Worm (Caenorhabditis elegans) whole organism, L1 larva: ENCODE data around the gene kup-1.

Source experiments
- aha-1 ChIP-seq: fragments of 150-350 bp; optimal IDR thresholded peaks from 2 replicates; lab custom pipeline; 2014; ENCODE audit warnings: missing biosample characterization, missing genetic modification characterization
- alr-1 ChIP-seq: fragments of 200-800 bp; sonication (Bioruptor generic); optimal IDR thresholded peaks from 2 replicates; lab custom pipeline; 2018; ENCODE audit warnings: borderline replicate concordance, mild to moderate bottlenecking, missing genetic modification characterization, missing compliant biosample characterization
- aly-2 ChIP-seq: fragments of 150-350 bp; optimal IDR thresholded peaks from 2 replicates; lab custom pipeline; 2014; ENCODE audit warnings: missing biosample characterization, missing genetic modification characterization
- ceh-82 ChIP-seq, 3 experiments: fragments of 150-350 bp in 1 of 3; sonication (generic microtip) in 2 of 3; optimal IDR thresholded peaks; 2 replicates each; lab custom pipeline; 2014 to 2017; ENCODE audit warnings: missing biosample characterization in 3 of 3, missing genetic modification characterization in 3 of 3
- ceh-90 ChIP-seq: sonication (generic microtip); optimal IDR thresholded peaks from 2 replicates; lab custom pipeline; 2016; ENCODE audit warnings: missing genetic modification characterization, missing compliant biosample characterization
- dpl-1 ChIP-seq, 3 experiments: fragments of 150-350 bp in 2 of 3; sonication (generic microtip) in 1 of 3; optimal IDR thresholded peaks; 2 replicates each; lab custom pipeline; 2014 to 2017; ENCODE audit warnings: missing biosample characterization in 3 of 3, missing genetic modification characterization in 3 of 3, missing genetic modification reagents in 3 of 3
- dsc-1 ChIP-seq: sonication (generic microtip); optimal IDR thresholded peaks from 2 replicates; lab custom pipeline; 2016; ENCODE audit warnings: mild to moderate bottlenecking, missing genetic modification characterization, missing compliant biosample characterization
- efl-1 ChIP-seq, 4 experiments: fragments of 150-350 bp; optimal IDR thresholded peaks in 3 of 4; peaks in 1 of 4; 1 replicate in 1 of 4; 2 replicates in 3 of 4; lab custom pipeline; 2014; ENCODE audit warnings: missing biosample characterization in 2 of 4, missing genetic modification characterization in 2 of 4, missing genetic modification reagents in 2 of 4
- egl-13 ChIP-seq: sonication (generic microtip); optimal IDR thresholded peaks from 2 replicates; lab custom pipeline; 2016; ENCODE audit warnings: missing genotype, missing genetic modification reagents, missing genetic modification characterization, missing compliant biosample characterization
- egl-27 ChIP-seq, 2 experiments: fragments of 150-350 bp in 1 of 2; sonication (generic microtip); optimal IDR thresholded peaks; 3 replicates each; lab custom pipeline; 2017 to 2018; ENCODE audit warnings: missing biosample characterization in 2 of 2, missing genetic modification characterization in 2 of 2, missing genetic modification reagents in 2 of 2
- elt-2 ChIP-seq: sonication (generic microtip); optimal IDR thresholded peaks from 2 replicates; lab custom pipeline; 2016; ENCODE audit warnings: missing genetic modification characterization, mild to moderate bottlenecking, inconsistent platforms, missing compliant biosample characterization, missing genetic modification reagents
- elt-3 ChIP-seq, 6 experiments: fragments of 150-350 bp in 1 of 6; sonication (generic microtip); optimal IDR thresholded peaks; 2 replicates each; lab custom pipeline; 2017 to 2018; ENCODE audit warnings: missing biosample characterization in 6 of 6, missing genetic modification characterization in 6 of 6, inconsistent platforms in 1 of 6
- ets-5 ChIP-seq: fragments of 200-800 bp; sonication (Bioruptor generic); IDR thresholded peaks from 2 replicates; pipeline ENCODE4 v1.3.6; 2022; ENCODE audit warnings: missing genetic modification characterization, missing compliant biosample characterization
- fkh-10 ChIP-seq: sonication (generic microtip); optimal IDR thresholded peaks from 2 replicates; lab custom pipeline; 2017; ENCODE audit warnings: missing biosample characterization, missing genetic modification reagents, missing genetic modification characterization
- fkh-8 ChIP-seq: sonication (generic microtip); optimal IDR thresholded peaks from 2 replicates; lab custom pipeline; 2016; ENCODE audit warnings: mild to moderate bottlenecking, missing genetic modification characterization, missing compliant biosample characterization
- hlh-4 ChIP-seq: sonication (generic microtip); optimal IDR thresholded peaks from 2 replicates; lab custom pipeline; 2016; ENCODE audit warnings: mild to moderate bottlenecking, missing genetic modification characterization, missing compliant biosample characterization
- hpl-2 ChIP-seq: fragments of 150-350 bp; optimal IDR thresholded peaks from 2 replicates; lab custom pipeline; 2014; ENCODE audit warnings: missing biosample characterization, missing genetic modification reagents, missing genetic modification characterization
- irx-1 ChIP-seq: sonication (generic microtip); optimal IDR thresholded peaks from 2 replicates; lab custom pipeline; 2016; ENCODE audit warnings: missing genetic modification characterization, missing compliant biosample characterization
- isw-1 ChIP-seq: fragments of 200-800 bp; sonication (Bioruptor generic); IDR thresholded peaks from 2 replicates; pipeline ENCODE4 v1.3.6; 2022; ENCODE audit warnings: missing genetic modification characterization, missing compliant biosample characterization
- jun-1 ChIP-seq: fragments of 150-350 bp; optimal IDR thresholded peaks from 2 replicates; lab custom pipeline; 2014; ENCODE audit warnings: missing biosample characterization, missing genetic modification reagents, missing genetic modification characterization
- lin-13 ChIP-seq: fragments of 150-350 bp; optimal IDR thresholded peaks from 2 replicates; lab custom pipeline; 2014; ENCODE audit warnings: missing biosample characterization, missing genetic modification reagents, missing genetic modification characterization
- lin-14 ChIP-seq: fragments of 200-800 bp; sonication (Bioruptor generic); optimal IDR thresholded peaks from 2 replicates; lab custom pipeline; 2018; ENCODE audit warnings: mild to moderate bottlenecking, missing genetic modification characterization, moderate library complexity, missing compliant biosample characterization
- lin-15B ChIP-seq: fragments of 150-350 bp; sonication (generic microtip); optimal IDR thresholded peaks from 3 replicates; lab custom pipeline; 2014; ENCODE audit warnings: missing biosample characterization, missing genetic modification characterization
- lsy-2 ChIP-seq, 2 experiments: fragments of 150-350 bp; optimal IDR thresholded peaks; 2 replicates each; lab custom pipeline; 2014; ENCODE audit warnings: missing biosample characterization in 2 of 2, missing genetic modification characterization in 2 of 2
- mab-9 ChIP-seq: fragments of 200-800 bp; sonication (Bioruptor generic); IDR thresholded peaks from 2 replicates; pipeline ENCODE4 v1.3.6; 2022; ENCODE audit warnings: missing genetic modification reagents, missing genetic modification characterization, missing compliant biosample characterization
- mef-2 ChIP-seq: fragments of 150-350 bp; optimal IDR thresholded peaks from 2 replicates; lab custom pipeline; 2014; ENCODE audit warnings: missing biosample characterization, missing genetic modification characterization
- mep-1 ChIP-seq: fragments of 150-350 bp; optimal IDR thresholded peaks from 2 replicates; lab custom pipeline; 2014; ENCODE audit warnings: missing biosample characterization, missing genetic modification characterization
- nhr-237 ChIP-seq: fragments of 150-350 bp; optimal IDR thresholded peaks from 2 replicates; lab custom pipeline; 2014; ENCODE audit warnings: missing biosample characterization, missing genetic modification characterization
- nhr-47 ChIP-seq: sonication (generic microtip); optimal IDR thresholded peaks from 2 replicates; lab custom pipeline; 2016; ENCODE audit warnings: mild to moderate bottlenecking, missing genetic modification characterization, moderate library complexity, missing compliant biosample characterization
- nhr-71 ChIP-seq: sonication (generic microtip); optimal IDR thresholded peaks from 2 replicates; lab custom pipeline; 2016; ENCODE audit warnings: mild to moderate bottlenecking, missing genetic modification characterization, moderate library complexity, missing compliant biosample characterization
- nhr-84 ChIP-seq: sonication (generic microtip); optimal IDR thresholded peaks from 2 replicates; lab custom pipeline; 2017; ENCODE audit warnings: missing biosample characterization, missing genetic modification characterization
- nhr-85 ChIP-seq: sonication (generic microtip); peaks from one replicate; lab custom pipeline; 2016; ENCODE audit warnings: missing genetic modification characterization, inconsistent platforms, missing compliant biosample characterization
- nhr-90 ChIP-seq: sonication (generic microtip); optimal IDR thresholded peaks from 2 replicates; lab custom pipeline; 2016; ENCODE audit warnings: mild to moderate bottlenecking, missing genetic modification characterization, missing compliant biosample characterization; ENCODE audit not compliant: poor library complexity
- pax-3 ChIP-seq: fragments of 200-800 bp; sonication (Bioruptor generic); optimal IDR thresholded peaks from 2 replicates; lab custom pipeline; 2018; ENCODE audit warnings: mild to moderate bottlenecking, missing genetic modification characterization, moderate library complexity, missing compliant biosample characterization
- rnt-1 ChIP-seq: sonication (generic microtip); optimal IDR thresholded peaks from 2 replicates; lab custom pipeline; 2016; ENCODE audit warnings: mild to moderate bottlenecking, missing genetic modification characterization, moderate library complexity, missing compliant biosample characterization
- skn-1 ChIP-seq: fragments of 150-350 bp; optimal IDR thresholded peaks from 2 replicates; lab custom pipeline; 2014; ENCODE audit warnings: missing biosample characterization, missing genetic modification characterization
- snu-23 ChIP-seq: sonication (generic microtip); optimal IDR thresholded peaks from 2 replicates; lab custom pipeline; 2016; ENCODE audit warnings: missing genetic modification characterization, missing compliant biosample characterization
- sptf-1 ChIP-seq: fragments of 150-350 bp; optimal IDR thresholded peaks from 2 replicates; lab custom pipeline; 2014; ENCODE audit warnings: missing biosample characterization, missing genetic modification characterization
- swsn-7 ChIP-seq: sonication (generic microtip); optimal IDR thresholded peaks from 2 replicates; lab custom pipeline; 2016; ENCODE audit warnings: missing genetic modification characterization, missing compliant biosample characterization
- unc-130 ChIP-seq: fragments of 150-350 bp; optimal IDR thresholded peaks from 2 replicates; lab custom pipeline; 2017; ENCODE audit warnings: missing biosample characterization, missing genetic modification characterization, inconsistent platforms
- unc-30 ChIP-seq: sonication (generic microtip); optimal IDR thresholded peaks from 2 replicates; lab custom pipeline; 2017; ENCODE audit warnings: missing biosample characterization, missing genetic modification characterization
- unc-86 ChIP-seq: sonication (generic microtip); optimal IDR thresholded peaks from 2 replicates; lab custom pipeline; 2016; ENCODE audit warnings: missing genetic modification characterization, missing compliant biosample characterization
- unc-98 ChIP-seq: fragments of 200-800 bp; sonication (Bioruptor generic); IDR thresholded peaks from 2 replicates; pipeline ENCODE4 v1.3.6; 2022; ENCODE audit warnings: missing genetic modification characterization, missing compliant biosample characterization
- ztf-4 ChIP-seq: fragments of 150-350 bp; optimal IDR thresholded peaks from 2 replicates; lab custom pipeline; 2014; ENCODE audit warnings: missing biosample characterization, missing genetic modification characterization

kup-1 gene

ce11 chrV:12026878-12027477, 13.7 kb downstream of the kup-1 start (continued):
- TF ChIP-seq dpl-1 (GFP tag; optimal IDR thresholded peaks at IDR 0.05; lab: Kevin White, UChicago): peak in 1 of 3 experiments; percentile 23
- TF ChIP-seq elt-3 (tag; optimal IDR thresholded peaks at IDR 0.05; lab: Kevin White, UChicago): no peak
- TF ChIP-seq isw-1 (GFP tag; lab: Robert Waterston, UW): peak; percentile 25
- no peak for TF ChIP-seq mef-2 (tag; lab: Kevin White, UChicago)
- peak; percentile 71 for TF ChIP-seq mep-1
- no peak for TF ChIP-seq ceh-90 (tag; lab: Kevin White, UChicago)
- TF ChIP-seq unc-30 (tag; lab: Kevin White, UChicago): no peak
- no peak for TF ChIP-seq hlh-4
- peak; percentile 49 for TF ChIP-seq dsc-1 (tag; lab: Kevin White, UChicago)
- no peak for TF ChIP-seq alr-1 (tag; lab: Kevin White, UChicago)
- no peak for TF ChIP-seq nhr-84 (tag; lab: Kevin White, UChicago)
- no peak for TF ChIP-seq unc-130 (tag; lab: Kevin White, UChicago)
- TF ChIP-seq ets-5 (GFP tag; lab: Robert Waterston, UW): no peak
- TF ChIP-seq ztf-4 (tag; lab: Kevin White, UChicago): no peak
- no peak for TF ChIP-seq hpl-2 (GFP tag; lab: Kevin White, UChicago)
- TF ChIP-seq egl-13 (tag; lab: Kevin White, UChicago): peak; percentile 50
- no peak for TF ChIP-seq rnt-1
- no peak for TF ChIP-seq nhr-237 (tag; lab: Kevin White, UChicago)
- TF ChIP-seq irx-1 (tag; lab: Kevin White, UChicago): peak; percentile 4
- TF ChIP-seq skn-1 (tag; lab: Kevin White, UChicago): no peak
- TF ChIP-seq ceh-82 (tag; optimal IDR thresholded peaks at IDR 0.05; lab: Kevin White, UChicago): peak; percentile 5 to 67 (median 25)
- TF ChIP-seq unc-86 (tag; lab: Kevin White, UChicago): peak; percentile 38
- peak; percentile 46 for TF ChIP-seq nhr-47
- no peak for TF ChIP-seq aha-1
- TF ChIP-seq unc-98 (GFP tag; lab: Robert Waterston, UW): no peak
- no peak for TF ChIP-seq lin-13 (GFP tag; lab: Kevin White, UChicago)
- no peak for TF ChIP-seq elt-2

- no peak for TF ChIP-seq sptf-1 (tag; lab: Kevin White, UChicago)
- no peak for TF ChIP-seq lin-15B (tag; lab: Kevin White, UChicago)
- peak; percentile 1 for TF ChIP-seq snu-23 (GFP tag; lab: Kevin White, UChicago)
- TF ChIP-seq aly-2 (tag; lab: Kevin White, UChicago): no peak
- no peak for TF ChIP-seq egl-27 (tag; optimal IDR thresholded peaks at IDR 0.05; lab: Kevin White, UChicago)
- peak; percentile 2 for TF ChIP-seq skn-1 (tag; lab: Kevin White, UChicago)
- TF ChIP-seq lin-13 (GFP tag; lab: Kevin White, UChicago): no peak
- peak; percentile 10 for TF ChIP-seq egl-13 (tag; lab: Kevin White, UChicago)
- peak in 1 of 3 experiments; percentile 36 for TF ChIP-seq ceh-82 (tag; optimal IDR thresholded peaks at IDR 0.05; lab: Kevin White, UChicago)
- TF ChIP-seq efl-1 (optimal IDR thresholded peaks at IDR 0.05; lab: Kevin White, UChicago): no peak
- peak in 1 of 2 experiments; percentile 77 for TF ChIP-seq efl-1 (GFP tag; optimal IDR thresholded peaks at IDR 0.05 in 1 of 2; lab: Kevin White, UChicago)
- no peak for TF ChIP-seq isw-1 (GFP tag; lab: Robert Waterston, UW)
- TF ChIP-seq fkh-10 (GFP tag; lab: Kevin White, UChicago): peak; percentile 85
- no peak for TF ChIP-seq mab-9 (GFP tag; lab: Robert Waterston, UW)
- peak; percentile 10 for TF ChIP-seq swsn-7 (tag; lab: Kevin White, UChicago)
- TF ChIP-seq nhr-71 (tag; lab: Kevin White, UChicago): peak; percentile 46
- TF ChIP-seq nhr-85 (tag; lab: Kevin White, UChicago): no peak
- TF ChIP-seq nhr-90 (tag; lab: Kevin White, UChicago): no peak
- TF ChIP-seq lsy-2 (tag; optimal IDR thresholded peaks at IDR 0.05; lab: Kevin White, UChicago): peak in 1 of 2 experiments; percentile 33
- peak in 1 of 3 experiments; percentile 6 for TF ChIP-seq dpl-1 (GFP tag; optimal IDR thresholded peaks at IDR 0.05; lab: Kevin White, UChicago)
- TF ChIP-seq jun-1: no peak
- no peak for TF ChIP-seq nhr-237 (tag; lab: Kevin White, UChicago)
- peak; percentile 15 for TF ChIP-seq rnt-1
- peak; percentile 64 for TF ChIP-seq fkh-8 (tag; lab: Kevin White, UChicago)
- peak; percentile 15 for TF ChIP-seq pax-3
- no peak for TF ChIP-seq nhr-47
- TF ChIP-seq mep-1: peak; percentile 45
- TF ChIP-seq hpl-2 (GFP tag; lab: Kevin White, UChicago): no peak
- peak; percentile 87 for TF ChIP-seq lin-14
- TF ChIP-seq, all 84 proteins: peak for 15
These were observed 15.0 kb downstream of the kup-1 start for ce11 chrV:12025683-12026082.
